Worm (Caenorhabditis elegans) whole organism, L4 larva: Measurements from ENCODE around the gene nhr-54.

Experiments used
- D1046.2 ChIP-seq: fragments of 200-800 bp; sonication (Bioruptor generic); IDR thresholded peaks from 2 replicates; pipeline ENCODE4 v1.3.6; 2022; ENCODE audit warnings: missing genetic modification characterization, missing compliant biosample characterization
- F49E8.2 ChIP-seq: sonication (generic microtip); optimal IDR thresholded peaks from 2 replicates; lab custom pipeline; 2016; ENCODE audit warnings: missing compliant biosample characterization, mild to moderate bottlenecking, missing genetic modification characterization, borderline replicate concordance
- T20F7.1 ChIP-seq: fragments of 200-800 bp; sonication (Bioruptor generic); optimal IDR thresholded peaks from 2 replicates; lab custom pipeline; 2018; ENCODE audit warnings: mild to moderate bottlenecking, missing genetic modification characterization, missing compliant biosample characterization
- T26A8.4 ChIP-seq: fragments of 200-800 bp; sonication (Bioruptor generic); IDR thresholded peaks from 2 replicates; pipeline ENCODE4 v1.3.6; 2022; ENCODE audit warnings: missing genetic modification characterization, missing compliant biosample characterization
- Y48G9A.11 ChIP-seq: fragments of 200-800 bp; sonication (Bioruptor generic); IDR thresholded peaks from 2 replicates; pipeline ENCODE4 v1.3.6; 2022; ENCODE audit warnings: missing genetic modification reagents, missing genetic modification characterization, missing compliant biosample characterization
- aly-2 ChIP-seq: sonication (generic microtip); optimal IDR thresholded peaks from 2 replicates; lab custom pipeline; 2018; ENCODE audit warnings: missing biosample characterization, missing genetic modification characterization
- ceh-20 ChIP-seq: fragments of 200-800 bp; sonication (Bioruptor generic); IDR thresholded peaks from 2 replicates; pipeline ENCODE4 v1.3.6; 2022; ENCODE audit warnings: missing genetic modification reagents, missing genetic modification characterization, missing compliant biosample characterization
- ceh-32 ChIP-seq: sonication (generic microtip); optimal IDR thresholded peaks from 2 replicates; lab custom pipeline; 2016; ENCODE audit warnings: mild to moderate bottlenecking, missing genetic modification characterization, missing compliant biosample characterization; ENCODE audit not compliant: poor library complexity
- ces-1 ChIP-seq: fragments of 150-350 bp; sonication (generic microtip); optimal IDR thresholded peaks from 4 replicates; lab custom pipeline; 2014; ENCODE audit warnings: missing biosample characterization, missing genetic modification reagents, missing genetic modification characterization
- daf-16 ChIP-seq, 3 experiments: sonication (generic microtip); optimal IDR thresholded peaks; 2 replicates each; lab custom pipeline; 2016 to 2017; ENCODE audit warnings: missing genetic modification characterization in 3 of 3, missing genetic modification reagents in 3 of 3, mild to moderate bottlenecking in 2 of 3, missing compliant biosample characterization in 2 of 3, missing biosample characterization in 1 of 3, moderate library complexity in 1 of 3
- daf-8 ChIP-seq: fragments of 200-800 bp; sonication (Bioruptor generic); IDR thresholded peaks from 2 replicates; pipeline ENCODE4 v1.3.6; 2022; ENCODE audit warnings: missing genetic modification characterization, missing compliant biosample characterization
- dmd-6 ChIP-seq: fragments of 200-800 bp; sonication (Bioruptor generic); IDR thresholded peaks from 2 replicates; pipeline ENCODE4 v1.3.6; 2022; ENCODE audit warnings: missing genetic modification reagents, missing genetic modification characterization, missing compliant biosample characterization
- dmd-9 ChIP-seq: fragments of 200-800 bp; sonication (Bioruptor generic); IDR thresholded peaks from 2 replicates; pipeline ENCODE4 v1.3.6; 2022; ENCODE audit warnings: missing genetic modification reagents, missing genetic modification characterization, missing compliant biosample characterization
- egl-43 ChIP-seq: fragments of 200-800 bp; sonication (Bioruptor generic); IDR thresholded peaks from 2 replicates; pipeline ENCODE4 v1.3.6; 2022; ENCODE audit warnings: missing genetic modification reagents, missing genetic modification characterization, missing compliant biosample characterization
- fkh-10 ChIP-seq: fragments of 150-350 bp; optimal IDR thresholded peaks from 2 replicates; lab custom pipeline; 2014; ENCODE audit warnings: missing biosample characterization, missing genetic modification reagents, missing genetic modification characterization
- fos-1 ChIP-seq: fragments of 150-350 bp; optimal IDR thresholded peaks from 2 replicates; lab custom pipeline; 2014; ENCODE audit warnings: missing biosample characterization, missing genetic modification characterization
- hlh-30 ChIP-seq: sonication (generic microtip); optimal IDR thresholded peaks from 2 replicates; lab custom pipeline; 2017; ENCODE audit warnings: antibody characterized with exemption, mild to moderate bottlenecking, missing genetic modification characterization, missing compliant biosample characterization; ENCODE audit not compliant: insufficient read depth
- lim-7 ChIP-seq: fragments of 200-800 bp; sonication (Bioruptor generic); IDR thresholded peaks from 2 replicates; pipeline ENCODE4 v1.3.6; 2022; ENCODE audit warnings: missing genetic modification characterization, missing compliant biosample characterization
- lin-13 ChIP-seq: fragments of 150-350 bp; optimal IDR thresholded peaks from 2 replicates; lab custom pipeline; 2014; ENCODE audit warnings: missing biosample characterization, missing genetic modification reagents, missing genetic modification characterization
- lin-15B ChIP-seq: fragments of 150-350 bp; sonication (generic microtip); optimal IDR thresholded peaks from 3 replicates; lab custom pipeline; 2014; ENCODE audit warnings: missing biosample characterization, missing genetic modification characterization
- lin-29 ChIP-seq: fragments of 200-800 bp; sonication (Bioruptor generic); IDR thresholded peaks from 2 replicates; pipeline ENCODE4 v1.3.6; 2022; ENCODE audit warnings: missing genetic modification reagents, missing genetic modification characterization, missing compliant biosample characterization
- lin-39 ChIP-seq: fragments of 150-350 bp; optimal IDR thresholded peaks from 2 replicates; lab custom pipeline; 2014; ENCODE audit warnings: missing biosample characterization, missing genetic modification reagents, missing genetic modification characterization
- madf-9 ChIP-seq: fragments of 200-800 bp; sonication (Bioruptor generic); conservative IDR thresholded peaks from 2 replicates; pipeline ENCODE4 v1.3.6; 2022; ENCODE audit warnings: missing genetic modification reagents, missing genetic modification characterization, missing compliant biosample characterization
- nhr-11 ChIP-seq: fragments of 150-350 bp; optimal IDR thresholded peaks from 2 replicates; lab custom pipeline; 2014; ENCODE audit warnings: missing biosample characterization, missing genetic modification characterization
- nhr-237 ChIP-seq: sonication (generic microtip); optimal IDR thresholded peaks from 2 replicates; lab custom pipeline; 2017; ENCODE audit warnings: missing biosample characterization, missing genetic modification characterization
- nhr-28 ChIP-seq: fragments of 150-350 bp; optimal IDR thresholded peaks from 2 replicates; lab custom pipeline; 2014; ENCODE audit warnings: missing biosample characterization, missing genetic modification characterization
- nhr-41 ChIP-seq: fragments of 200-800 bp; sonication (Bioruptor generic); IDR thresholded peaks from 2 replicates; pipeline ENCODE4 v1.3.6; 2022; ENCODE audit warnings: missing genetic modification reagents, missing genetic modification characterization, missing compliant biosample characterization
- nhr-77 ChIP-seq: fragments of 150-350 bp; optimal IDR thresholded peaks from 2 replicates; lab custom pipeline; 2014; ENCODE audit warnings: missing biosample characterization, missing genetic modification characterization
- php-3 ChIP-seq: fragments of 200-800 bp; sonication (Bioruptor generic); IDR thresholded peaks from 2 replicates; pipeline ENCODE4 v1.3.6; 2022; ENCODE audit warnings: missing genetic modification reagents, missing genetic modification characterization, missing compliant biosample characterization
- pqm-1 ChIP-seq: sonication (generic microtip); optimal IDR thresholded peaks from 2 replicates; lab custom pipeline; 2017; ENCODE audit warnings: missing biosample characterization, missing genetic modification characterization
- rbr-2 ChIP-seq: sonication (generic microtip); optimal IDR thresholded peaks from 2 replicates; lab custom pipeline; 2016; ENCODE audit warnings: missing genotype, missing genetic modification characterization, missing compliant biosample characterization
- skn-1 ChIP-seq: fragments of 150-350 bp; optimal IDR thresholded peaks from 2 replicates; lab custom pipeline; 2014; ENCODE audit warnings: missing biosample characterization, missing genetic modification characterization
- snpc-1.2 ChIP-seq: fragments of 200-800 bp; sonication (Bioruptor generic); IDR thresholded peaks from 2 replicates; pipeline ENCODE4 v1.3.6; 2022; ENCODE audit warnings: missing genetic modification reagents, missing genetic modification characterization, missing compliant biosample characterization
- unc-62 ChIP-seq, 3 experiments: fragments of 150-350 bp in 1 of 3; sonication (generic microtip); optimal IDR thresholded peaks in 2 of 3; peaks in 1 of 3; 1 replicate in 1 of 3; 2 replicates in 2 of 3; lab custom pipeline; 2014 to 2017; ENCODE audit warnings: missing biosample characterization in 3 of 3, missing genetic modification characterization in 3 of 3, missing genetic modification reagents in 3 of 3, missing genotype in 1 of 3
- zip-2 ChIP-seq: fragments of 150-350 bp; optimal IDR thresholded peaks from 2 replicates; lab custom pipeline; 2014; ENCODE audit warnings: missing biosample characterization, missing genetic modification characterization

Gene nhr-54

DNA sequence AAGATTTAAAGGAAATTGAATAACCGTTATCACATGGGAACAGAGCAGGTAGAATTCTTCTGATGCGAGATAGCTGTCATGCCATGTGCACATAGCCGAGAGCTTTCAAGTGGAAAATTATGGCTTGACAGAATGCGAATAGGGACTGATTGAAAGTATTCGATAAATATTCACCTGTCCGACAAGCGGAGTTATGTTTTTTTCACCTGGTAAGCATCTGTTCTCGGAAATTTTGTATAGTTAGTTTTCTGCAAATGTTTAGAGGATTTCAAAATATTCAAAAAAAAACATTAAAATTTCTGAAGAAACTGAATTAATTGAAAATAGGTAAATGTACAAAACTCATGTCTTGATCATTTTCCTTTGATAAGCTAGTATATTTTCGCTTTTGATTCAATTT is 8.2 kb downstream of the nhr-54 start, which contains the start of gene srh-136:
Gene srh-136, minus strand, starts transcription at position 93 of the 400 bp plus-strand sequence.
- TF ChIP-seq hlh-30, result no peak
- TF ChIP-seq zip-2, result no peak
- no peak for TF ChIP-seq skn-1 (tag; lab: Kevin White, UChicago)
- no peak for TF ChIP-seq T26A8.4 (GFP tag; lab: Robert Waterston, UW)
- TF ChIP-seq lin-29 (GFP tag; lab: Robert Waterston, UW), result no peak
- TF ChIP-seq ceh-20 (GFP tag; lab: Robert Waterston, UW), result no peak
- TF ChIP-seq rbr-2, result no peak
- TF ChIP-seq nhr-77 (tag; lab: Kevin White, UChicago), result no peak
- TF ChIP-seq lin-39, result no peak
- TF ChIP-seq Y48G9A.11, result no peak
- no peak for TF ChIP-seq lin-15B (tag; lab: Kevin White, UChicago)
- TF ChIP-seq daf-8 (GFP tag; lab: Robert Waterston, UW), result no peak
- TF ChIP-seq lim-7, result no peak
- no peak for TF ChIP-seq dmd-6 (GFP tag; lab: Robert Waterston, UW)

DNA sequence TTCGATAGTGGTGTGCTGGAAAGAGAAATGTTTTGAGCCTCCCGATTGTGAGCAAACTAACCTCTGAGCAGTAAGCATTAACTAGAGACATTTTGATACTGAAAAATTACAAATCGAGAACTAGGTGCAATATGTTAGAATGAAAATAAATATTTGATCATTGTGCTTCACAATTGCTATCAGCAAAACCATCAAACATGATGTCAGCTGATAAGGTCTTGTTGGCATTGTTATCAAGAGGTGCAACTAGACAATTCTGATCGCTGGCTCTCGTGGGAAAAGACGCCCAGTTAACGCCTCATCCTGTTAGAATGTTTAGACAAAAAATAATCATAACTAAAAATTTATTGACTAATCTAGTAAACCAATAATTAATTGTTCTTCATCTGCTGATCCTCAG is 11.4 kb downstream of the nhr-54 start, which contains the start of gene comt-2:
Gene comt-2, minus strand, starts transcription at position 131 of the 400 bp plus-strand sequence.
- TF ChIP-seq fos-1 (tag; lab: Kevin White, UChicago) (no peak), lin-29 (GFP tag; lab: Robert Waterston, UW) (no peak), daf-16 (GFP tag; optimal IDR thresholded peaks at IDR 0.05; lab: Kevin White, UChicago) (no peak), daf-16 (tag; optimal IDR thresholded peaks at IDR 0.05; lab: Kevin White, UChicago) (peak; percentile 75), ceh-32 (tag; lab: Kevin White, UChicago) (no peak), hlh-30 (no peak), nhr-11 (tag; lab: Kevin White, UChicago) (no peak), php-3 (0 out of 2 replicates have a peak, but pooled peaks have one; percentile 34), pqm-1 (tag; lab: Kevin White, UChicago) (peak; percentile 85), nhr-28 (tag; lab: Kevin White, UChicago) (peak; percentile 80), snpc-1.2 (GFP tag; lab: Robert Waterston, UW) (no peak), ces-1 (GFP tag; lab: Kevin White, UChicago) (no peak), lin-13 (GFP tag; lab: Kevin White, UChicago) (no peak), dmd-6 (GFP tag; lab: Robert Waterston, UW) (peak; percentile 80; the same call in 1 of the 2 replicates)

DNA sequence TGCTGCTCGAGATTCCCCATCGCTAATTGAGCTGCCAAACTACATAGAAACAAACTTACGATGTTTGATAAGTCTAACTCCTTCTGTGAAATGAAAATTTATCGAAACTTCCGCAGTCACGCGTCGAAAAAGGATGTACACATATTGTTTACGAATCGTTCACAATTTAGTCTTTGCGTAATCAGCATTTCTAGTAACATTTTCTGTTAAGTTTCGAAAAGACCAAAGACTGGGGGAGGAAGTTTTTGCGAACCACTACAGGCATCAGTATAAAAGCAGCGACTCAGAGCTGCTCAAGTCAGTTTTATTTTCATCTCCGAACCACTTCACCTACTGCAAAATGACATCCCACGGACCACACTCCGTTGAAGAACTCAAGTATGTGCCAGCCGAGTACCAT is 17.6 kb downstream of the nhr-54 start, which contains the start of gene sqst-4:
Gene sqst-4, plus strand, starts transcription at position 301 of the 400 bp plus-strand sequence.
- TF ChIP-seq dmd-9 (GFP tag; lab: Robert Waterston, UW) (no peak), F49E8.2 (tag; lab: Kevin White, UChicago) (no peak), pqm-1 (tag; lab: Kevin White, UChicago) (no peak), T20F7.1 (GFP tag; lab: Kevin White, UChicago) (no peak)
- TF ChIP-seq, all 104 proteins: peak for 0

DNA sequence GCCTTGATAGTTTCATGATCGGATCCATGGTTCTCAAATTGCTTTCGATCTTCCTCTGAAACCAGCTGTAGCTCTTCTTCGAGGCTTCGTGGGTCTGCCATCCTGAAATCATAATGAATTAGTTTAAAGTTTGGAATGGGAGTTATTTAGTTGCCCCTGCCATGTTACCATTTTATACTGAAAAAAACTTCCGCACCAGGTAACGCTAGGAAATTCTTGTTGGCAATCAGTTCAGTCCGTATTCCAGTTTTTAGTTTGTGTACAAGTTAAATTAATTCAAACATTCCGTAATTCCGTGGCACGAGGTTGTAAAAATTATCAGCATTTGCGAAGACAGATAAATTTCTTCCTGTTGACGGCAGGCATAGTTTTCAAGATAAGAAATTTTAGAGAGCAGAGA is 18.3 kb downstream of the nhr-54 start, which contains the start of gene Y32B12A.5:
Gene Y32B12A.5, minus strand, starts transcription at position 101 of the 400 bp plus-strand sequence.
- no peak for TF ChIP-seq D1046.2 (GFP tag; lab: Robert Waterston, UW)
- peak; percentile 18; the same call in 1 of the 2 replicates for TF ChIP-seq dmd-6 (GFP tag; lab: Robert Waterston, UW)
- no peak for TF ChIP-seq fkh-10 (GFP tag; lab: Kevin White, UChicago)

DNA sequence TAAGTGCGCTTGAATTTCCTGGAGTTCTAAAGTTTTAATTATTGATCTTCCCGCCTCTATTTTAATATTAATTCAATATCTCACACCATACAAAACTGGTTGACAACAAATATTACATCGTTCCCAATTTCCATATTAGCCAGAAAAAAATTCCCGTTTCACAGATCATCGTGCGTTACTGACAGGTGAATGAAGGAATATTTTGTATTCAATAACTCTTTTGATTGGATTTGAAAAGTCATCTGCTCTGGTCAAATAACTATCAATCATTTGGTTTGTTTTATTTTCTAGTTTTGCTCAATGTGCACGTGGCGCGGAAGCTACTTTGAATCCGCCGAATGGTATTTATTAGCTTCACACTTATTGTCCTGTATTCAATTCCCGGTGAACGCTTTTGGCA is 22.0 kb downstream of the nhr-54 start, which contains the start of gene srh-139:
Gene srh-139, plus strand, starts transcription at position 301 of the 400 bp plus-strand sequence.
- TF ChIP-seq aly-2 (tag; lab: Kevin White, UChicago) (no peak), nhr-237 (no peak), unc-62 (GFP tag; optimal IDR thresholded peaks at IDR 0.05 in 1 of 2; lab: Kevin White, UChicago) (peak in 1 of 2 experiments; percentile 11), unc-62 (tag; optimal IDR thresholded peaks at IDR 0.05; lab: Kevin White, UChicago) (no peak), egl-43 (GFP tag; lab: Robert Waterston, UW) (no peak), zip-2 (no peak), nhr-41 (GFP tag; lab: Robert Waterston, UW) (no peak), madf-9 (GFP tag; lab: Robert Waterston, UW) (no peak)
- TF ChIP-seq, all 104 proteins: peak for 1
